Fruit fly (Drosophila melanogaster) whole organism, embryonic: ENCODE results near the gene CG10747.

Experiments
- Atf-2 ChIP-seq: fragments of 200-800 bp; sonication (Bioruptor generic); optimal IDR thresholded peaks from 2 replicates; lab custom pipeline; 2016; ENCODE audit warnings: missing biosample characterization, missing genetic modification characterization
- CG10209 ChIP-seq: fragments of 200-800 bp; sonication (Bioruptor generic); optimal IDR thresholded peaks from 3 replicates; lab custom pipeline; 2017; ENCODE audit warnings: missing biosample characterization, mild to moderate bottlenecking, missing genetic modification characterization, missing genetic modification reagents
- CG10321 ChIP-seq: fragments of 200-800 bp; sonication (Bioruptor generic); IDR thresholded peaks from 2 replicates; pipeline ENCODE4 v1.3.6; 2022; ENCODE audit warnings: missing biosample characterization, missing genetic modification characterization
- CG11456 ChIP-seq: fragments of 200-800 bp; sonication (Bioruptor generic); IDR thresholded peaks from 3 replicates; pipeline ENCODE4 v1.3.6; 2022; ENCODE audit warnings: missing biosample characterization, missing genetic modification characterization
- CG12744 ChIP-seq: fragments of 200-800 bp; sonication (Bioruptor generic); optimal IDR thresholded peaks from 2 replicates; lab custom pipeline; 2016; ENCODE audit warnings: missing biosample characterization, missing genetic modification characterization
- CG13287 ChIP-seq: fragments of 200-800 bp; sonication (Bioruptor generic); IDR thresholded peaks from 2 replicates; pipeline ENCODE4 v1.3.6; 2022; ENCODE audit warnings: missing biosample characterization, missing genetic modification characterization; ENCODE audit not compliant: partially characterized antibody
- CG15514 ChIP-seq: fragments of 200-800 bp; sonication (Bioruptor generic); optimal IDR thresholded peaks from 3 replicates; lab custom pipeline; 2017; ENCODE audit warnings: missing biosample characterization, missing genetic modification characterization, mild to moderate bottlenecking, moderate library complexity, missing genetic modification reagents
- CG15601 ChIP-seq: fragments of 200-800 bp; sonication (Bioruptor generic); optimal IDR thresholded peaks from 3 replicates; lab custom pipeline; 2019; ENCODE audit warnings: missing biosample characterization, mild to moderate bottlenecking, missing genetic modification characterization, moderate library complexity
- CG15696 ChIP-seq: fragments of 200-800 bp; sonication (Bioruptor generic); optimal IDR thresholded peaks from 2 replicates; lab custom pipeline; 2019; ENCODE audit warnings: missing biosample characterization, mild to moderate bottlenecking, missing genetic modification characterization, moderate library complexity
- CG16779 ChIP-seq: fragments of 200-800 bp; sonication (Bioruptor generic); IDR thresholded peaks from 2 replicates; pipeline ENCODE4 v1.3.6; 2022; ENCODE audit warnings: missing biosample characterization, missing genetic modification characterization
- CG17328 ChIP-seq: fragments of 200-800 bp; sonication (Bioruptor generic); IDR thresholded peaks from 2 replicates; pipeline ENCODE4 v1.3.6; 2022; ENCODE audit warnings: missing biosample characterization, missing genetic modification characterization
- CG18262 ChIP-seq: fragments of 200-800 bp; optimal IDR thresholded peaks from 3 replicates; lab custom pipeline; 2019; ENCODE audit warnings: missing biosample characterization, mild to moderate bottlenecking, missing genetic modification characterization, moderate library complexity
- CG1832 ChIP-seq: fragments of 200-800 bp; sonication (Bioruptor generic); optimal IDR thresholded peaks from 2 replicates; lab custom pipeline; 2017; ENCODE audit warnings: missing biosample characterization, mild to moderate bottlenecking, missing genetic modification characterization, inconsistent platforms
- CG18599 ChIP-seq: fragments of 200-800 bp; sonication (Bioruptor generic); optimal IDR thresholded peaks from 3 replicates; lab custom pipeline; 2017; ENCODE audit warnings: missing biosample characterization, missing genetic modification characterization, mild to moderate bottlenecking, moderate library complexity, missing genetic modification reagents
- CG18619 ChIP-seq: fragments of 200-800 bp; sonication (Bioruptor generic); optimal IDR thresholded peaks from 3 replicates; lab custom pipeline; 2017; ENCODE audit warnings: missing biosample characterization, mild to moderate bottlenecking, missing genetic modification characterization
- CG3847 ChIP-seq: fragments of 200-800 bp; sonication (Bioruptor generic); IDR thresholded peaks from 2 replicates; pipeline ENCODE4 v1.3.6; 2022; ENCODE audit warnings: missing biosample characterization, missing genetic modification characterization
- CG4707 ChIP-seq: fragments of 200-800 bp; sonication (Bioruptor generic); optimal IDR thresholded peaks from 2 replicates; lab custom pipeline; 2018; ENCODE audit warnings: missing biosample characterization, mild to moderate bottlenecking, missing genetic modification characterization, moderate library complexity
- CG6683 ChIP-seq: fragments of 200-800 bp; sonication (Bioruptor generic); optimal IDR thresholded peaks from 2 replicates; lab custom pipeline; 2017; ENCODE audit warnings: missing biosample characterization, mild to moderate bottlenecking, missing genetic modification characterization, missing genetic modification reagents
- CG6689 ChIP-seq: fragments of 200-800 bp; sonication (Bioruptor generic); IDR thresholded peaks from 2 replicates; pipeline ENCODE4 v1.3.6; 2022; ENCODE audit warnings: missing biosample characterization, missing genetic modification characterization
- Chrac-16 ChIP-seq: fragments of 200-800 bp; sonication (Bioruptor generic); optimal IDR thresholded peaks from 3 replicates; lab custom pipeline; 2016; ENCODE audit warnings: missing biosample characterization, missing genetic modification characterization
- Dbx ChIP-seq: fragments of 200-800 bp; sonication (Bioruptor generic); IDR thresholded peaks from 3 replicates; pipeline ENCODE4 v1.3.6; 2022; ENCODE audit warnings: missing biosample characterization, missing genetic modification characterization
- Dip3 ChIP-seq: fragments of 200-800 bp; sonication (Bioruptor generic); optimal IDR thresholded peaks from 3 replicates; lab custom pipeline; 2016; ENCODE audit warnings: missing biosample characterization, missing genetic modification characterization
- E2f2 ChIP-seq: fragments of 200-800 bp; sonication (Bioruptor generic); IDR thresholded peaks from 2 replicates; pipeline ENCODE4 v1.3.6; 2022; ENCODE audit warnings: missing biosample characterization, missing genetic modification characterization
- Lhr ChIP-seq: fragments of 200-800 bp; sonication (Bioruptor generic); optimal IDR thresholded peaks from 3 replicates; lab custom pipeline; 2017; ENCODE audit warnings: mild to moderate bottlenecking, missing biosample characterization, missing genetic modification reagents, missing genetic modification characterization
- Mad ChIP-seq: fragments of 200-800 bp; sonication (Bioruptor generic); optimal IDR thresholded peaks from 2 replicates; lab custom pipeline; 2016; ENCODE audit warnings: missing biosample characterization, missing genetic modification characterization
- Med ChIP-seq: fragments of 200-800 bp; sonication (Bioruptor generic); peaks from one replicate; lab custom pipeline; 2016; ENCODE audit warnings: missing biosample characterization, missing genetic modification characterization, mild to moderate bottlenecking, inconsistent platforms, moderate library complexity
- Mes4 ChIP-seq: fragments of 200-800 bp; sonication (Bioruptor generic); optimal IDR thresholded peaks from 2 replicates; lab custom pipeline; 2016; ENCODE audit warnings: missing biosample characterization, missing genetic modification characterization
- Vsx1 ChIP-seq: fragments of 200-800 bp; sonication (Bioruptor generic); optimal IDR thresholded peaks from 2 replicates; lab custom pipeline; 2017; ENCODE audit warnings: missing biosample characterization, mild to moderate bottlenecking, missing genetic modification characterization, missing genetic modification reagents
- Xrp1 ChIP-seq: fragments of 200-800 bp; sonication (Bioruptor generic); IDR thresholded peaks from 2 replicates; pipeline ENCODE4 v1.3.6; 2022; ENCODE audit warnings: missing biosample characterization, missing genetic modification characterization
- bab2 ChIP-seq: fragments of 200-800 bp; sonication (Bioruptor generic); optimal IDR thresholded peaks from 2 replicates; lab custom pipeline; 2016; ENCODE audit warnings: missing biosample characterization, missing genetic modification characterization
- cad ChIP-seq: fragments of >200 bp; optimal IDR thresholded peaks from 2 replicates; lab custom pipeline; 2017; ENCODE audit warnings: missing biosample characterization, missing genetic modification characterization
- chinmo ChIP-seq: fragments of 200-800 bp; sonication (Bioruptor generic); IDR thresholded peaks from 4 replicates; pipeline ENCODE4 v1.3.6; 2022; ENCODE audit warnings: missing biosample characterization, missing genetic modification characterization; ENCODE audit not compliant: partially characterized antibody
- dan ChIP-seq: fragments of 200-800 bp; sonication (Bioruptor generic); IDR thresholded peaks from 2 replicates; pipeline ENCODE4 v1.3.6; 2022; ENCODE audit warnings: missing biosample characterization, missing genetic modification characterization
- danr ChIP-seq: fragments of 200-800 bp; sonication (Bioruptor generic); IDR thresholded peaks from 2 replicates; pipeline ENCODE4 v1.3.6; 2022; ENCODE audit warnings: missing biosample characterization, missing genetic modification characterization
- grau ChIP-seq: fragments of 200-800 bp; optimal IDR thresholded peaks from 3 replicates; lab custom pipeline; 2019; ENCODE audit warnings: missing biosample characterization, mild to moderate bottlenecking, missing genetic modification characterization, moderate library complexity
- her ChIP-seq: fragments of 200-800 bp; sonication (Bioruptor generic); optimal IDR thresholded peaks from 2 replicates; lab custom pipeline; 2016; ENCODE audit warnings: missing biosample characterization, missing genetic modification characterization
- hkb ChIP-seq, 2 experiments: fragments of 200-800 bp in 1 of 2; fragments of >200 bp in 1 of 2; sonication (Bioruptor generic) in 1 of 2; IDR thresholded peaks in 1 of 2; optimal IDR thresholded peaks in 1 of 2; 2 replicates each; pipeline versions ENCODE4 v1.3.6 to Lab custom; 2017 to 2022; ENCODE audit warnings: missing biosample characterization in 1 of 2, missing genetic modification characterization in 1 of 2
- inv ChIP-seq: fragments of 200-800 bp; sonication (Bioruptor generic); IDR thresholded peaks from 2 replicates; pipeline ENCODE4 v1.3.6; 2022; ENCODE audit warnings: missing biosample characterization, missing genetic modification characterization; ENCODE audit not compliant: partially characterized antibody
- kni ChIP-seq: fragments of 200-800 bp; sonication (Bioruptor generic); optimal IDR thresholded peaks from 3 replicates; lab custom pipeline; 2017; ENCODE audit warnings: mild to moderate bottlenecking, missing biosample characterization, missing genetic modification reagents, missing genetic modification characterization
- lab ChIP-seq: fragments of 200-800 bp; sonication (Bioruptor generic); optimal IDR thresholded peaks from 3 replicates; lab custom pipeline; 2017; ENCODE audit warnings: missing biosample characterization, missing genetic modification characterization, mild to moderate bottlenecking, moderate library complexity, missing genetic modification reagents
- p53 ChIP-seq: fragments of 200-800 bp; sonication (Bioruptor generic); optimal IDR thresholded peaks from 2 replicates; lab custom pipeline; 2016; ENCODE audit warnings: missing biosample characterization, missing genetic modification characterization
- phol ChIP-seq: fragments of 200-800 bp; sonication (Bioruptor generic); optimal IDR thresholded peaks from 3 replicates; lab custom pipeline; 2018; ENCODE audit warnings: missing biosample characterization, mild to moderate bottlenecking, missing genetic modification characterization, moderate library complexity
- prd ChIP-seq, 3 experiments: fragments of >200 bp in 2 of 3; fragments of 200-800 bp in 1 of 3; sonication (Bioruptor generic) in 1 of 3; optimal IDR thresholded peaks in 2 of 3; IDR thresholded peaks in 1 of 3; 2 replicates in 2 of 3; 3 replicates in 1 of 3; pipeline versions ENCODE4 v1.3.6 to Lab custom; 2017 to 2022; ENCODE audit warnings: missing biosample characterization in 1 of 3, missing genetic modification characterization in 1 of 3
- sens ChIP-seq: fragments of 200-800 bp; sonication (Bioruptor generic); peaks from one replicate; lab custom pipeline; 2016; ENCODE audit warnings: missing biosample characterization, missing genetic modification characterization
- sim ChIP-seq: fragments of 200-800 bp; sonication (Bioruptor generic); IDR thresholded peaks from 2 replicates; pipeline ENCODE4 v1.3.6; 2022; ENCODE audit warnings: missing biosample characterization, missing genetic modification characterization
- sisA ChIP-seq: fragments of 200-800 bp; sonication (Bioruptor generic); IDR thresholded peaks from 2 replicates; pipeline ENCODE4 v1.3.6; 2022; ENCODE audit warnings: missing biosample characterization, missing genetic modification characterization
- vnd ChIP-seq: fragments of 200-800 bp; sonication (Bioruptor generic); IDR thresholded peaks from 3 replicates; pipeline ENCODE4 v1.3.6; 2022; ENCODE audit warnings: missing biosample characterization, missing genetic modification characterization; ENCODE audit not compliant: partially characterized antibody
- vvl ChIP-seq: fragments of 200-800 bp; sonication (Bioruptor generic); IDR thresholded peaks from 2 replicates; pipeline ENCODE4 v1.3.6; 2022; ENCODE audit warnings: missing biosample characterization, missing genetic modification characterization
- zfh1 ChIP-seq: fragments of 200-800 bp; sonication (Bioruptor generic); IDR thresholded peaks from 3 replicates; pipeline ENCODE4 v1.3.6; 2022; ENCODE audit warnings: missing biosample characterization, missing genetic modification characterization

Gene CG10747

dm6 chr2L:20075234-20075803 lies 15.8 kb downstream of the CG10747 start, which contains the start of the genes pr and neb (continued):
- TF ChIP-seq CG10321 (GFP tag; lab: Robert Waterston, UW) (peak; percentile 9; the same call in 1 of the 2 replicates), vvl (GFP tag; lab: Robert Waterston, UW) (peak; percentile 86), Mes4 (no peak), sisA (GFP tag; lab: Robert Waterston, UW) (peak; percentile 59), zfh1 (GFP tag; lab: Robert Waterston, UW) (peak; percentile 62), Chrac-16 (peak; percentile 57), CG18619 (GFP tag; lab: Kevin White, UChicago) (peak; percentile 36), grau (tag; lab: Kevin White, UChicago) (peak; percentile 66), CG6689 (GFP tag; lab: Robert Waterston, UW) (0 out of 2 replicates have a peak, but pooled peaks have one; percentile 20), bab2 (GFP tag; lab: Kevin White, UChicago) (peak; percentile 23), CG15514 (GFP tag; lab: Kevin White, UChicago) (peak; percentile 98), CG11456 (GFP tag; lab: Robert Waterston, UW) (0 out of 3 replicates have a peak, but pooled peaks have one; percentile 58), cad (GFP tag; lab: Kevin White, UChicago) (no peak), CG1832 (no peak), lab (peak; percentile 25), Dip3 (GFP tag; lab: Kevin White, UChicago) (peak; percentile 24), Mad (GFP tag; lab: Kevin White, UChicago) (peak; percentile 62), Lhr (GFP tag; lab: Kevin White, UChicago) (peak; percentile 73), CG3847 (GFP tag; lab: Robert Waterston, UW) (peak; percentile 81), CG10209 (GFP tag; lab: Kevin White, UChicago) (peak; percentile 46), CG17328 (GFP tag; lab: Robert Waterston, UW) (peak; percentile 73; the same call in 1 of the 2 replicates), CG6683 (GFP tag; lab: Kevin White, UChicago) (no peak), Atf-2 (GFP tag; lab: Kevin White, UChicago) (no peak), CG15696 (tag; lab: Kevin White, UChicago) (no peak), CG18599 (GFP tag; lab: Kevin White, UChicago) (no peak), chinmo (GFP tag; lab: Robert Waterston, UW) (0 out of 4 replicates have a peak, but pooled peaks have one; percentile 35), p53 (peak; percentile 5), CG15601 (tag; lab: Kevin White, UChicago) (peak; percentile 66), CG13287 (GFP tag; lab: Robert Waterston, UW) (peak; percentile 56), vnd (no peak), Vsx1 (peak; percentile 70), Dbx (GFP tag; lab: Robert Waterston, UW) (peak; percentile 77), hkb (optimal IDR thresholded peaks at IDR 0.05; lab: Kevin White, UChicago) (peak; percentile 58), hkb (GFP tag; IDR thresholded peaks at IDR 0.05; lab: Robert Waterston, UW) (peak; percentile 82), E2f2 (GFP tag; lab: Robert Waterston, UW) (peak; percentile 94), phol (tag; lab: Kevin White, UChicago) (peak; percentile 35), prd (optimal IDR thresholded peaks at IDR 0.05; lab: Kevin White, UChicago) (no peak), prd (GFP tag; IDR thresholded peaks at IDR 0.05; lab: Robert Waterston, UW) (no peak), Med (GFP tag; lab: Kevin White, UChicago) (peak; percentile 89), inv (peak; percentile 35; the same call in 1 of the 2 replicates), Xrp1 (no peak), CG12744 (GFP tag; lab: Kevin White, UChicago) (no peak), CG18262 (tag; lab: Kevin White, UChicago) (peak; percentile 24), sens (peak; percentile 94), CG4707 (no peak), sim (no peak), danr (GFP tag; lab: Robert Waterston, UW) (no peak), CG16779 (GFP tag; lab: Robert Waterston, UW) (no peak), dan (GFP tag; lab: Robert Waterston, UW) (no peak), her (no peak), kni (GFP tag; lab: Kevin White, UChicago) (no peak)
